Worm (Caenorhabditis elegans) whole organism, early embryonic: ENCODE results near the gene lin-5.

Experiments used
- B0310.2 ChIP-seq: sonication (generic microtip); optimal IDR thresholded peaks from 2 replicates; lab custom pipeline; 2016; ENCODE audit warnings: mild to moderate bottlenecking, missing genetic modification characterization, missing compliant biosample characterization
- F13C5.2 ChIP-seq: sonication (generic microtip); optimal IDR thresholded peaks from 2 replicates; lab custom pipeline; 2017; ENCODE audit warnings: mild to moderate bottlenecking, missing genetic modification characterization, inconsistent platforms, missing compliant biosample characterization
- aly-1 ChIP-seq: sonication (generic microtip); optimal IDR thresholded peaks from 2 replicates; lab custom pipeline; 2016; ENCODE audit warnings: missing genetic modification characterization, missing compliant biosample characterization
- ama-1 ChIP-seq: fragments of 150-350 bp; optimal IDR thresholded peaks from 2 replicates; lab custom pipeline; 2014
- ceh-13 ChIP-seq: fragments of 200-800 bp; sonication (Bioruptor generic); optimal IDR thresholded peaks from 2 replicates; lab custom pipeline; 2018; ENCODE audit warnings: mild to moderate bottlenecking, missing genetic modification characterization, missing compliant biosample characterization
- ceh-36 ChIP-seq: sonication (generic microtip); optimal IDR thresholded peaks from 2 replicates; lab custom pipeline; 2016; ENCODE audit warnings: missing genetic modification characterization, inconsistent platforms, missing compliant biosample characterization
- ets-7 ChIP-seq: sonication (generic microtip); optimal IDR thresholded peaks from 2 replicates; lab custom pipeline; 2016; ENCODE audit warnings: missing genotype, missing genetic modification characterization, missing compliant biosample characterization
- flt-1 ChIP-seq: fragments of 200-800 bp; sonication (Bioruptor generic); IDR thresholded peaks from 2 replicates; pipeline ENCODE4 v1.3.6; 2022; ENCODE audit warnings: missing genetic modification characterization, missing compliant biosample characterization
- hmbx-1 ChIP-seq: sonication (generic microtip); optimal IDR thresholded peaks from 2 replicates; lab custom pipeline; 2016; ENCODE audit warnings: mild to moderate bottlenecking, missing genetic modification characterization, missing compliant biosample characterization
- hmg-4 ChIP-seq: fragments of 200-800 bp; sonication (Bioruptor generic); optimal IDR thresholded peaks from 2 replicates; lab custom pipeline; 2018; ENCODE audit warnings: mild to moderate bottlenecking, missing genetic modification characterization, missing compliant biosample characterization
- hnd-1 ChIP-seq: sonication (generic microtip); optimal IDR thresholded peaks from 2 replicates; lab custom pipeline; 2016; ENCODE audit warnings: missing genetic modification characterization, missing compliant biosample characterization
- pes-1 ChIP-seq: fragments of 200-800 bp; sonication (Bioruptor generic); IDR thresholded peaks from 2 replicates; pipeline ENCODE4 v1.3.6; 2022; ENCODE audit warnings: missing genetic modification reagents, missing genetic modification characterization, missing compliant biosample characterization
- scrt-1 ChIP-seq: fragments of 200-800 bp; sonication (Bioruptor generic); IDR thresholded peaks from 2 replicates; pipeline ENCODE4 v1.3.6; 2022; ENCODE audit warnings: missing genetic modification characterization, missing compliant biosample characterization
- sea-1 ChIP-seq: fragments of 200-800 bp; sonication (Bioruptor generic); conservative IDR thresholded peaks from 2 replicates; pipeline ENCODE4 v1.3.6; 2022; ENCODE audit warnings: missing genetic modification characterization, missing compliant biosample characterization
- tbx-11 ChIP-seq: fragments of 200-800 bp; sonication (Bioruptor generic); IDR thresholded peaks from 2 replicates; pipeline ENCODE4 v1.3.6; 2022; ENCODE audit warnings: missing genetic modification characterization, missing compliant biosample characterization
- tbx-37 ChIP-seq: fragments of 200-800 bp; sonication (Bioruptor generic); conservative IDR thresholded peaks from 2 replicates; pipeline ENCODE4 v1.3.6; 2022; ENCODE audit warnings: missing genetic modification reagents, missing genetic modification characterization, missing compliant biosample characterization
- tra-4 ChIP-seq: sonication (generic microtip); optimal IDR thresholded peaks from 2 replicates; lab custom pipeline; 2017; ENCODE audit warnings: missing genetic modification characterization, missing compliant biosample characterization

The lin-5 gene

ce11 chrII:7815406-7815805 lies 45.0 kb upstream of the lin-5 start:
- no peak for TF ChIP-seq hnd-1
- no peak for TF ChIP-seq tra-4 (tag; lab: Kevin White, UChicago)
- peak; percentile 83 for TF ChIP-seq ets-7 (tag; lab: Kevin White, UChicago)
- no peak for TF ChIP-seq F13C5.2

ce11 chrII:7816163-7816776 lies 44.1 kb upstream of the lin-5 start, which contains the start of gene cki-2:
TSS of gene cki-2 (plus strand) at chrII:7816499.
- TF ChIP-seq ceh-36 (tag; lab: Kevin White, UChicago) (no peak), flt-1 (GFP tag; lab: Robert Waterston, UW) (no peak), hmg-4 (GFP tag; lab: Kevin White, UChicago) (no peak), pes-1 (GFP tag; lab: Robert Waterston, UW) (no peak), tbx-37 (GFP tag; lab: Robert Waterston, UW) (no peak), scrt-1 (GFP tag; lab: Robert Waterston, UW) (no peak)

ce11 chrII:7817580-7817979 lies 42.8 kb upstream of the lin-5 start:
- TF ChIP-seq pes-1 (GFP tag; lab: Robert Waterston, UW): no peak
- no peak for TF ChIP-seq flt-1 (GFP tag; lab: Robert Waterston, UW)
- TF ChIP-seq tbx-11 (GFP tag; lab: Robert Waterston, UW): no peak
- TF ChIP-seq tra-4 (tag; lab: Kevin White, UChicago): no peak
- no peak for TF ChIP-seq ceh-13 (GFP tag; lab: Kevin White, UChicago)
- TF ChIP-seq hmg-4 (GFP tag; lab: Kevin White, UChicago): no peak

ce11 chrII:7819359-7819758 lies 41.0 kb upstream of the lin-5 start:
- TF ChIP-seq hmbx-1 (no peak), flt-1 (GFP tag; lab: Robert Waterston, UW) (no peak), ceh-13 (GFP tag; lab: Kevin White, UChicago) (no peak), sea-1 (GFP tag; lab: Robert Waterston, UW) (no peak), ceh-36 (tag; lab: Kevin White, UChicago) (no peak), tra-4 (tag; lab: Kevin White, UChicago) (no peak), pes-1 (GFP tag; lab: Robert Waterston, UW) (no peak), ets-7 (tag; lab: Kevin White, UChicago) (no peak), F13C5.2 (no peak), tbx-11 (GFP tag; lab: Robert Waterston, UW) (no peak), hmg-4 (GFP tag; lab: Kevin White, UChicago) (no peak), aly-1 (tag; lab: Kevin White, UChicago) (no peak), B0310.2 (tag; lab: Kevin White, UChicago) (no peak), scrt-1 (GFP tag; lab: Robert Waterston, UW) (no peak), tbx-37 (GFP tag; lab: Robert Waterston, UW) (no peak), hnd-1 (no peak), ama-1 (lab: Kevin White, UChicago) (no peak)

- TF ChIP-seq F13C5.2 (no peak), sea-1 (GFP tag; lab: Robert Waterston, UW) (no peak), tra-4 (tag; lab: Kevin White, UChicago) (no peak), aly-1 (tag; lab: Kevin White, UChicago) (no peak)
These were observed 37.9 kb upstream of the lin-5 start, which contains the start of gene irld-47 for ce11 chrII:7822454-7822853. TSS of gene irld-47 (minus strand) at chrII:7822554.

- TF ChIP-seq hmg-4 (GFP tag; lab: Kevin White, UChicago): no peak
- TF ChIP-seq aly-1 (tag; lab: Kevin White, UChicago): no peak
- TF ChIP-seq hnd-1: no peak
- no peak for TF ChIP-seq B0310.2 (tag; lab: Kevin White, UChicago)
- TF ChIP-seq flt-1 (GFP tag; lab: Robert Waterston, UW): no peak
- TF ChIP-seq pes-1 (GFP tag; lab: Robert Waterston, UW): no peak
- no peak for TF ChIP-seq ceh-36 (tag; lab: Kevin White, UChicago)
- no peak for TF ChIP-seq ets-7 (tag; lab: Kevin White, UChicago)
- TF ChIP-seq sea-1 (GFP tag; lab: Robert Waterston, UW): no peak
- TF ChIP-seq hmbx-1: no peak
These were observed 35.3 kb upstream of the lin-5 start, which contains the start of gene srw-62 for ce11 chrII:7825107-7825506. TSS of gene srw-62 (plus strand) at chrII:7825407.

ce11 chrII:7827883-7828282 lies 32.5 kb upstream of the lin-5 start:
- TF ChIP-seq tbx-11 (GFP tag; lab: Robert Waterston, UW): no peak
- TF ChIP-seq ama-1 (lab: Kevin White, UChicago): no peak
- no peak for TF ChIP-seq F13C5.2
- TF ChIP-seq ets-7 (tag; lab: Kevin White, UChicago): no peak
- TF ChIP-seq ceh-13 (GFP tag; lab: Kevin White, UChicago): no peak
- TF ChIP-seq scrt-1 (GFP tag; lab: Robert Waterston, UW): no peak
- TF ChIP-seq hmg-4 (GFP tag; lab: Kevin White, UChicago): no peak
- TF ChIP-seq hnd-1: no peak
- no peak for TF ChIP-seq pes-1 (GFP tag; lab: Robert Waterston, UW)
- no peak for TF ChIP-seq sea-1 (GFP tag; lab: Robert Waterston, UW)
- TF ChIP-seq flt-1 (GFP tag; lab: Robert Waterston, UW): no peak

ce11 chrII:7829616-7830015 lies 30.8 kb upstream of the lin-5 start:
- TF ChIP-seq aly-1 (tag; lab: Kevin White, UChicago) (no peak), tbx-11 (GFP tag; lab: Robert Waterston, UW) (no peak), tbx-37 (GFP tag; lab: Robert Waterston, UW) (no peak), ceh-36 (tag; lab: Kevin White, UChicago) (no peak), ets-7 (tag; lab: Kevin White, UChicago) (no peak), tra-4 (tag; lab: Kevin White, UChicago) (no peak), pes-1 (GFP tag; lab: Robert Waterston, UW) (no peak), hmbx-1 (no peak), flt-1 (GFP tag; lab: Robert Waterston, UW) (no peak)
